Fruit fly (Drosophila melanogaster): ENCODE results near the gene toc.

The toc gene

dm6 chr2L:3144709-3145108 is at the start of gene toc:
Gene toc (minus strand): TSS chr2L:3144786.
- TF ChIP-seq CG15336 (GFP tag; IDR thresholded peaks at IDR 0.05) (0 out of 2 replicates have a peak, but pooled peaks have one; percentile 8), dsx (GFP tag; optimal IDR thresholded peaks at IDR 0.05; ENCODE audit: poor library complexity, severe bottlenecking) (peak; percentile 42), fd85E (GFP tag; optimal IDR thresholded peaks at IDR 0.05) (no peak), salr (GFP tag; optimal IDR thresholded peaks at IDR 0.05) (no peak), ss (GFP tag; optimal IDR thresholded peaks at IDR 0.05) (no peak), CG7368 (GFP tag; optimal IDR thresholded peaks at IDR 0.05) (no peak)

- TF ChIP-seq lz (GFP tag; optimal IDR thresholded peaks at IDR 0.05) (peak; percentile 2), CG9139 (GFP tag; optimal IDR thresholded peaks at IDR 0.05) (no peak), Sox15 (GFP tag; optimal IDR thresholded peaks at IDR 0.05) (no peak), CG11762 (GFP tag; optimal IDR thresholded peaks at IDR 0.05; ENCODE audit: insufficient read depth) (no peak), CG31627 (GFP tag; optimal IDR thresholded peaks at IDR 0.05) (peak; percentile 31), ss (GFP tag; optimal IDR thresholded peaks at IDR 0.05) (no peak), Hr38 (GFP tag; optimal IDR thresholded peaks at IDR 0.05) (no peak), Hr4 (GFP tag; optimal IDR thresholded peaks at IDR 0.05) (peak; percentile 26), CG3919 (GFP tag; optimal IDR thresholded peaks at IDR 0.05) (peak; percentile 37), Met (GFP tag; optimal IDR thresholded peaks at IDR 0.05) (peak; percentile 18), CG10631 (GFP tag; optimal IDR thresholded peaks at IDR 0.05) (peak; percentile 24), CG8319 (GFP tag; optimal IDR thresholded peaks at IDR 0.05) (no peak), Blimp-1 (GFP tag; optimal IDR thresholded peaks at IDR 0.05) (no peak), OdsH (GFP tag; optimal IDR thresholded peaks at IDR 0.05) (peak; percentile 30), fd59A (GFP tag; optimal IDR thresholded peaks at IDR 0.05) (peak; percentile 17), Ets96B (tag; optimal IDR thresholded peaks at IDR 0.05) (peak; percentile 49), CG6163 (GFP tag; IDR thresholded peaks at IDR 0.05) (peak; percentile 68; the same call in 2 of the 3 replicates), topi (GFP tag; optimal IDR thresholded peaks at IDR 0.05) (no peak), CG15336 (GFP tag; IDR thresholded peaks at IDR 0.05) (peak; percentile 39; the same call in 1 of the 2 replicates), CG8119 (GFP tag; IDR thresholded peaks at IDR 0.05) (peak; percentile 41; the same call in 1 of the 3 replicates), eg (GFP tag; IDR thresholded peaks at IDR 0.05) (peak; percentile 62; the same call in 2 of the 3 replicates), CG11902 (GFP tag; optimal IDR thresholded peaks at IDR 0.05) (no peak), pdm3 (GFP tag; optimal IDR thresholded peaks at IDR 0.05) (peak; percentile 15), net (GFP tag; optimal IDR thresholded peaks at IDR 0.05) (no peak), Gug (GFP tag; IDR thresholded peaks at IDR 0.05) (peak; percentile 19; the same call in 1 of the 2 replicates), CG6854 (GFP tag; optimal IDR thresholded peaks at IDR 0.05) (no peak), CG6792 (GFP tag; optimal IDR thresholded peaks at IDR 0.05) (peak; percentile 4), fd85E (GFP tag; optimal IDR thresholded peaks at IDR 0.05) (no peak), dac (GFP tag; optimal IDR thresholded peaks at IDR 0.05) (no peak), vri (GFP tag; optimal IDR thresholded peaks at IDR 0.05) (no peak), Eip93F (GFP tag; optimal IDR thresholded peaks at IDR 0.05) (no peak), CG8632 (GFP tag; optimal IDR thresholded peaks at IDR 0.05) (no peak), esn (GFP tag; optimal IDR thresholded peaks at IDR 0.05) (no peak), Smox (GFP tag; optimal IDR thresholded peaks at IDR 0.05) (no peak), CG6276 (GFP tag; optimal IDR thresholded peaks at IDR 0.05) (no peak), Sox102F (GFP tag; optimal IDR thresholded peaks at IDR 0.05) (no peak), Eip78C (GFP tag) (no peak), Sox14 (GFP tag; optimal IDR thresholded peaks at IDR 0.05) (peak; percentile 8), CG3032 (tag; optimal IDR thresholded peaks at IDR 0.05) (no peak), CG7368 (GFP tag; optimal IDR thresholded peaks at IDR 0.05) (no peak), fkh (GFP tag; optimal IDR thresholded peaks at IDR 0.05) (no peak), CG32006 (GFP tag; optimal IDR thresholded peaks at IDR 0.05) (peak; percentile 37), Eip75B (GFP tag; optimal IDR thresholded peaks at IDR 0.05) (no peak), svp (GFP tag) (peak; percentile 65), CG4318 (GFP tag; optimal IDR thresholded peaks at IDR 0.05) (no peak), CG34406 (GFP tag; optimal IDR thresholded peaks at IDR 0.05) (peak; percentile 71), CG16779 (tag; optimal IDR thresholded peaks at IDR 0.05) (no peak), CG10669 (GFP tag; optimal IDR thresholded peaks at IDR 0.05) (peak; percentile 48)
Measured at dm6 chr2L:3188875-3189274, 44.3 kb upstream of the toc start.
